Worm (Caenorhabditis elegans): Measurements from ENCODE around the gene F14H12.8.

DNA sequence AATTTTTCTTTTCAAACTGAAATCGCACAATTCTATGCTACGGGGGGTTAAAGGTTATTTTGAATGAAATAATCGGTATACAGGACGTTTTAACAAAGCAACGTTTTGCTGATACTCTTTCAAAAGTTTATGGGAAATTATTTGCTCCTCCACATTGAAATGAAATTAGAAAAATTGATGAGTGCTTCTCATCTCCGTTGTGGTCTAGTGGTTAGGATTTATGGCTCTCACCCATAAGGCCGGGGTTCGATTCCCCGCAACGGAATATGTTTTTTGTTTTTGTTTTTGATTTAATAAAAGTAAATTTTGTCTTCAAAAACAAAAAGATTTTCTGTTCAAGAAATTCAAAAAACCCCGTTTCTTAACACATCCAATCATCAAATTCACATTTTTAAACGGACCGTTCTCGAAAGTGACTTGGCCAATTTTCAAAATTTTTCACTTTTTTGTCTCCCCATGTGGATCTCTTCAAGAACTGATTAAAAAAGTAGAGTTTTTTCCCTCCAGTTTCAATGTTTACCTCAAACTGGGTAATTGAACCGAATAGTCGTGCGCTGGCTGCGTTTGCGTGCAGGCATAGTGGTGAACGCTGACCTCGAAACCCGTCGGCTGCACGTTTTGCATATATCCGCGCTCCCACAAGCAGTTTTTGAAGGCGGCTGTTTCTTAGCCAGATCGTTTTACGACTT is 45.0 kb upstream of the F14H12.8 start:
- TF ChIP-seq pha-4 (tag; optimal IDR thresholded peaks at IDR 0.05) (no peak), unc-62 (GFP tag; optimal IDR thresholded peaks at IDR 0.05) (no peak), tbx-8 (GFP tag; optimal IDR thresholded peaks at IDR 0.05) (no peak), elt-1 (tag; optimal IDR thresholded peaks at IDR 0.05; ENCODE audit: borderline replicate concordance, insufficient read depth) (no peak), nhr-237 (tag; optimal IDR thresholded peaks at IDR 0.05) (no peak), elt-3 (tag; optimal IDR thresholded peaks at IDR 0.05) (no peak), unc-39 (tag; optimal IDR thresholded peaks at IDR 0.05) (no peak), lin-13 (tag; optimal IDR thresholded peaks at IDR 0.05) (no peak), nhr-28 (tag; optimal IDR thresholded peaks at IDR 0.05) (no peak), drap-1 (GFP tag; optimal IDR thresholded peaks at IDR 0.05) (no peak), ztf-11 (tag; optimal IDR thresholded peaks at IDR 0.05) (no peak), lin-32 (GFP tag; optimal IDR thresholded peaks at IDR 0.05) (no peak), nhr-76 (tag; optimal IDR thresholded peaks at IDR 0.05) (no peak), cnd-1 (tag; optimal IDR thresholded peaks at IDR 0.05) (no peak)
